Worm (Caenorhabditis elegans) whole organism, L4/young adult: Measurements from ENCODE around the gene C25F9.10.

Experiments
- W03F9.2 ChIP-seq: fragments of 150-350 bp; optimal IDR thresholded peaks from 2 replicates; lab custom pipeline; 2014; ENCODE audit warnings: missing biosample characterization, missing genetic modification characterization
- dao-5 ChIP-seq: sonication (generic microtip); optimal IDR thresholded peaks from 2 replicates; lab custom pipeline; 2016; ENCODE audit warnings: missing genotype, missing genetic modification characterization, moderate library complexity, missing compliant biosample characterization
- him-1 ChIP-seq: sonication (generic microtip); optimal IDR thresholded peaks from 2 replicates; lab custom pipeline; 2016; ENCODE audit warnings: missing genotype, missing genetic modification reagents, missing genetic modification characterization, missing compliant biosample characterization

- TF ChIP-seq him-1 (tag; lab: Kevin White, UChicago) = no peak
- no peak for TF ChIP-seq dao-5
- no peak for TF ChIP-seq W03F9.2
Observed at ce11 chrV:19358039-19358438, 47.5 kb upstream of the C25F9.10 start.
